Fruit fly (Drosophila melanogaster): ENCODE data around the gene Tektin-C.

The Tektin-C gene

DNA sequence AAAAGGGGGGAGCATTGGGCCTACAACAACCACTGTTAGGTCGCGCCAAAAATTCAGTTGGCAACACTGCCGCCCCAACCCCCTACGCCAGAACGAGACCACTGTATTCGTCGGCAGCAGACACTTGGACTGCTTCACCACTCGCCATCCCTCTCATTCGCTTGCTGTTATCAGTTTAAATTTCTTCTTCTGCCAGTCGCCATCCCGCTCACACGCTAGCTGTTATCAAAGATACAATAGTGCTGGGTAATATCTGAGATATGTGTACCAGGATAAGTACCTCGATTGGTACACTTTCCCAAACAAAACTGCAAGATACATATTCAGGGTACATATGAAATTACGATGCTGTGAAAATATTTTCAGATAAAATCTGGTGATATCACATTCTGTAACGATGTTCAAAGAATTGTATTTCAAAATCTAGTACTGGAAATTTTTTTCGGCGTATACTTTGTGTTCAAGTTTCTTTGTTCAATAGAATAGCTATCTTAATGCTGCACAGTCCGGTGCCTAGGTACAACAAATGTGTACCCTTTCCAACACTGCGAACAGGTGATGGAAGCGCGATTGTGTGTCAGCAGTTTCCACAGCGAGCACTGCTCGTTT is 25.4 kb downstream of the Tektin-C start (continued):
- peak; percentile 39; the same call in 2 of the 3 replicates for TF ChIP-seq B-H1 (GFP tag; IDR thresholded peaks at IDR 0.05)
- peak; percentile 26 for TF ChIP-seq CTCF (GFP tag; optimal IDR thresholded peaks at IDR 0.05)
- TF ChIP-seq CG12391 (tag; optimal IDR thresholded peaks at IDR 0.05) = peak; percentile 89
- peak; percentile 75 for TF ChIP-seq cato (GFP tag; optimal IDR thresholded peaks at IDR 0.05; ENCODE audit: borderline replicate concordance)
- TF ChIP-seq CG4820 (GFP tag; optimal IDR thresholded peaks at IDR 0.05) = peak; percentile 73
- TF ChIP-seq ac (GFP tag; optimal IDR thresholded peaks at IDR 0.05) = peak; percentile 55
- no peak for TF ChIP-seq CG13894 (tag; optimal IDR thresholded peaks at IDR 0.05)
- peak; percentile 87 for TF ChIP-seq so (GFP tag; IDR thresholded peaks at IDR 0.05)
- TF ChIP-seq h (optimal IDR thresholded peaks at IDR 0.05) = no peak
- peak; percentile 79 for TF ChIP-seq CG6791 (GFP tag; IDR thresholded peaks at IDR 0.05; ENCODE audit: partially characterized antibody)
- TF ChIP-seq CG10366 (GFP tag; IDR thresholded peaks at IDR 0.05) = peak; percentile 57; the same call in 1 of the 2 replicates
- peak; percentile 73 for TF ChIP-seq CG18011 (GFP tag; optimal IDR thresholded peaks at IDR 0.05)
- peak; percentile 91 for TF ChIP-seq zfh2 (GFP tag; optimal IDR thresholded peaks at IDR 0.05)
- peak; percentile 67; the same call in 1 of the 2 replicates for TF ChIP-seq CG42726 (GFP tag; IDR thresholded peaks at IDR 0.05; ENCODE audit: partially characterized antibody)
- 0 out of 2 replicates have a peak, but pooled peaks have one; percentile 19 for TF ChIP-seq CG1024 (GFP tag; IDR thresholded peaks at IDR 0.05)
- no peak for TF ChIP-seq bcd (GFP tag; optimal IDR thresholded peaks at IDR 0.05)
- peak; percentile 46; the same call in 1 of the 2 replicates for TF ChIP-seq NFAT (GFP tag; IDR thresholded peaks at IDR 0.05)
- peak; percentile 80 for TF ChIP-seq pnt (GFP tag; optimal IDR thresholded peaks at IDR 0.05)
- TF ChIP-seq oc (tag; optimal IDR thresholded peaks at IDR 0.05) = peak; percentile 64
- peak; percentile 58 for TF ChIP-seq zf30C (GFP tag; optimal IDR thresholded peaks at IDR 0.05)
- no peak for TF ChIP-seq hbn (GFP tag; IDR thresholded peaks at IDR 0.05; ENCODE audit: partially characterized antibody)
- TF ChIP-seq pzg (GFP tag; optimal IDR thresholded peaks at IDR 0.05) = peak; percentile 81
- TF ChIP-seq stc (GFP tag; IDR thresholded peaks at IDR 0.05) = peak; percentile 46; the same call in 1 of the 2 replicates
- peak; percentile 76 for TF ChIP-seq Dad (GFP tag; optimal IDR thresholded peaks at IDR 0.05)
- peak; percentile 76 to 78 for TF ChIP-seq Pdp1 (GFP tag; optimal IDR thresholded peaks at IDR 0.05)
- TF ChIP-seq Max (GFP tag; optimal IDR thresholded peaks at IDR 0.05) = peak; percentile 80
- TF ChIP-seq Dref (GFP tag; IDR thresholded peaks at IDR 0.05) = 0 out of 2 replicates have a peak, but pooled peaks have one; percentile 24
- peak; percentile 54 for TF ChIP-seq HLH3B (GFP tag; IDR thresholded peaks at IDR 0.05)
- TF ChIP-seq slbo (GFP tag; IDR thresholded peaks at IDR 0.05) = peak; percentile 67
- no peak; the same call in 1 of the 2 replicates for TF ChIP-seq dimm (GFP tag; IDR thresholded peaks at IDR 0.05)
- TF ChIP-seq CG2712 (tag; optimal IDR thresholded peaks at IDR 0.05) = peak; percentile 87
- no peak for TF ChIP-seq eve (GFP tag; optimal IDR thresholded peaks at IDR 0.05)
- TF ChIP-seq hb (GFP tag; IDR thresholded peaks at IDR 0.05; ENCODE audit: partially characterized antibody) = no peak
- peak; percentile 61 for TF ChIP-seq Usf (GFP tag; optimal IDR thresholded peaks at IDR 0.05)
- peak; percentile 50 for TF ChIP-seq wor (GFP tag; IDR thresholded peaks at IDR 0.05)
- TF ChIP-seq Chrac-16 (GFP tag; optimal IDR thresholded peaks at IDR 0.05) = peak; percentile 82
- TF ChIP-seq CG4424 (GFP tag; optimal IDR thresholded peaks at IDR 0.05) = peak; percentile 82
- peak; percentile 31; the same call in 1 of the 2 replicates for TF ChIP-seq cas (GFP tag; IDR thresholded peaks at IDR 0.05)
- peak; percentile 84 for TF ChIP-seq bab2 (GFP tag; optimal IDR thresholded peaks at IDR 0.05)
- TF ChIP-seq fd96Cb (tag; optimal IDR thresholded peaks at IDR 0.05) = peak; percentile 81
- peak; percentile 65 for TF ChIP-seq CG1602 (GFP tag; optimal IDR thresholded peaks at IDR 0.05)
- peak; percentile 31 for TF ChIP-seq CG17802 (tag; optimal IDR thresholded peaks at IDR 0.05)
- peak; percentile 92 for TF ChIP-seq HmgZ (tag; optimal IDR thresholded peaks at IDR 0.05)
- TF ChIP-seq pb (GFP tag; optimal IDR thresholded peaks at IDR 0.05) = peak; percentile 68
- TF ChIP-seq usp (GFP tag; optimal IDR thresholded peaks at IDR 0.05) = no peak
- TF ChIP-seq fru (optimal IDR thresholded peaks at IDR 0.05) = no peak
- peak; percentile 91 for TF ChIP-seq shn (GFP tag; optimal IDR thresholded peaks at IDR 0.05)
- no peak for TF ChIP-seq CG3838 (GFP tag; optimal IDR thresholded peaks at IDR 0.05)
- no peak for TF ChIP-seq tio (GFP tag; optimal IDR thresholded peaks at IDR 0.05)
- TF ChIP-seq Jarid2 (GFP tag; optimal IDR thresholded peaks at IDR 0.05) = no peak
- TF ChIP-seq NK7.1 (GFP tag; optimal IDR thresholded peaks at IDR 0.05) = peak; percentile 65

Measured in whole organism, embryonic.